Worm (Caenorhabditis elegans) whole organism, late embryonic: Measurements from ENCODE around the gene F13C5.2.

Experiments
- C08G9.2 ChIP-seq: sonication (generic microtip); optimal IDR thresholded peaks from 2 replicates; lab custom pipeline; 2016; ENCODE audit warnings: mild to moderate bottlenecking, missing genetic modification characterization, moderate library complexity, missing compliant biosample characterization
- K09A11.1 ChIP-seq: sonication (generic microtip); optimal IDR thresholded peaks from 2 replicates; lab custom pipeline; 2017; ENCODE audit warnings: antibody characterized with exemption, mild to moderate bottlenecking, missing genetic modification characterization, missing compliant biosample characterization; ENCODE audit not compliant: insufficient read depth
- ceh-19 ChIP-seq: fragments of 200-800 bp; sonication (Bioruptor generic); optimal IDR thresholded peaks from 2 replicates; lab custom pipeline; 2018; ENCODE audit warnings: mild to moderate bottlenecking, missing genetic modification characterization, missing compliant biosample characterization
- ceh-2 ChIP-seq: sonication (generic microtip); optimal IDR thresholded peaks from 2 replicates; lab custom pipeline; 2016; ENCODE audit warnings: missing genotype, missing genetic modification characterization, missing compliant biosample characterization
- ceh-22 ChIP-seq: sonication (generic microtip); optimal IDR thresholded peaks from 2 replicates; lab custom pipeline; 2017; ENCODE audit warnings: missing biosample characterization, missing genetic modification characterization
- ceh-24 ChIP-seq: sonication (generic microtip); optimal IDR thresholded peaks from 2 replicates; lab custom pipeline; 2016; ENCODE audit warnings: mild to moderate bottlenecking, missing genetic modification characterization, missing compliant biosample characterization
- ceh-30 ChIP-seq: fragments of 150-350 bp; optimal IDR thresholded peaks from 2 replicates; lab custom pipeline; 2014; ENCODE audit warnings: missing biosample characterization, missing genetic modification characterization
- ceh-31 ChIP-seq: sonication (generic microtip); optimal IDR thresholded peaks from 2 replicates; lab custom pipeline; 2016; ENCODE audit warnings: missing genetic modification characterization, missing compliant biosample characterization
- ceh-34 ChIP-seq: sonication (generic microtip); optimal IDR thresholded peaks from 2 replicates; lab custom pipeline; 2016; ENCODE audit warnings: mild to moderate bottlenecking, missing genetic modification characterization, missing compliant biosample characterization
- ceh-45 ChIP-seq: fragments of 200-800 bp; sonication (Bioruptor generic); IDR thresholded peaks from 2 replicates; pipeline ENCODE4 v1.3.6; 2022; ENCODE audit warnings: missing genetic modification reagents, missing genetic modification characterization, missing compliant biosample characterization
- ceh-48 ChIP-seq: sonication (generic microtip); optimal IDR thresholded peaks from 2 replicates; lab custom pipeline; 2016; ENCODE audit warnings: missing genetic modification characterization, inconsistent platforms, missing compliant biosample characterization
- ceh-6 ChIP-seq: fragments of 200-800 bp; sonication (Bioruptor generic); optimal IDR thresholded peaks from 2 replicates; lab custom pipeline; 2018; ENCODE audit warnings: mild to moderate bottlenecking, missing genetic modification characterization, missing compliant biosample characterization
- che-1 ChIP-seq: sonication (generic microtip); optimal IDR thresholded peaks from 2 replicates; lab custom pipeline; 2016; ENCODE audit warnings: mild to moderate bottlenecking, missing genetic modification characterization, missing compliant biosample characterization
- dmd-4 ChIP-seq: sonication (generic microtip); optimal IDR thresholded peaks from 2 replicates; lab custom pipeline; 2016; ENCODE audit warnings: borderline replicate concordance, missing genetic modification characterization, missing compliant biosample characterization
- ets-4 ChIP-seq: sonication (generic microtip); optimal IDR thresholded peaks from 2 replicates; lab custom pipeline; 2016; ENCODE audit warnings: missing genetic modification characterization, missing compliant biosample characterization
- fax-1 ChIP-seq: sonication (generic microtip); optimal IDR thresholded peaks from 2 replicates; lab custom pipeline; 2016; ENCODE audit warnings: missing genotype, missing genetic modification characterization, missing compliant biosample characterization
- fkh-10 ChIP-seq: fragments of 150-350 bp; optimal IDR thresholded peaks from 2 replicates; lab custom pipeline; 2014; ENCODE audit warnings: missing biosample characterization, missing genetic modification reagents, missing genetic modification characterization
- fkh-6 ChIP-seq: sonication (generic microtip); optimal IDR thresholded peaks from 2 replicates; lab custom pipeline; 2016; ENCODE audit warnings: missing genetic modification characterization, missing compliant biosample characterization
- gmeb-2 ChIP-seq: sonication (generic microtip); optimal IDR thresholded peaks from 2 replicates; lab custom pipeline; 2016; ENCODE audit warnings: missing genetic modification characterization, inconsistent platforms, missing compliant biosample characterization
- hlh-13 ChIP-seq: fragments of 200-800 bp; sonication (Bioruptor generic); optimal IDR thresholded peaks from 2 replicates; lab custom pipeline; 2018; ENCODE audit warnings: mild to moderate bottlenecking, missing genetic modification characterization, missing compliant biosample characterization
- hlh-6 ChIP-seq: sonication (generic microtip); optimal IDR thresholded peaks from 2 replicates; lab custom pipeline; 2016; ENCODE audit warnings: missing genotype, missing genetic modification characterization, missing compliant biosample characterization
- hlh-8 ChIP-seq: sonication (generic microtip); optimal IDR thresholded peaks from 2 replicates; lab custom pipeline; 2016; ENCODE audit warnings: missing genotype, missing genetic modification characterization, missing compliant biosample characterization
- lin-11 ChIP-seq: fragments of 200-800 bp; sonication (Bioruptor generic); optimal IDR thresholded peaks from 2 replicates; lab custom pipeline; 2018; ENCODE audit warnings: mild to moderate bottlenecking, missing genetic modification characterization, missing compliant biosample characterization
- madf-2 ChIP-seq: sonication (generic microtip); optimal IDR thresholded peaks from 2 replicates; lab custom pipeline; 2017; ENCODE audit warnings: missing genetic modification characterization, missing compliant biosample characterization
- mec-3 ChIP-seq: sonication (generic microtip); optimal IDR thresholded peaks from 2 replicates; lab custom pipeline; 2016; ENCODE audit warnings: borderline replicate concordance, missing genetic modification characterization, missing compliant biosample characterization
- nfya-1 ChIP-seq: sonication (generic microtip); optimal IDR thresholded peaks from 2 replicates; lab custom pipeline; 2017; ENCODE audit warnings: missing genetic modification characterization, mild to moderate bottlenecking, missing compliant biosample characterization, antibody characterized with exemption, moderate library complexity
- nhr-11 ChIP-seq: fragments of 150-350 bp; optimal IDR thresholded peaks from 2 replicates; lab custom pipeline; 2014; ENCODE audit warnings: missing biosample characterization, missing genetic modification characterization
- nhr-232 ChIP-seq: sonication (generic microtip); optimal IDR thresholded peaks from 2 replicates; lab custom pipeline; 2016; ENCODE audit warnings: missing genetic modification characterization, missing compliant biosample characterization
- npax-4 ChIP-seq: sonication (generic microtip); optimal IDR thresholded peaks from 2 replicates; lab custom pipeline; 2016; ENCODE audit warnings: missing genetic modification characterization, missing compliant biosample characterization
- odd-2 ChIP-seq: sonication (generic microtip); optimal IDR thresholded peaks from 2 replicates; lab custom pipeline; 2017; ENCODE audit warnings: antibody characterized with exemption, mild to moderate bottlenecking, missing genetic modification characterization, missing compliant biosample characterization
- pat-9 ChIP-seq: fragments of 200-800 bp; sonication (Bioruptor generic); optimal IDR thresholded peaks from 2 replicates; lab custom pipeline; 2018; ENCODE audit warnings: mild to moderate bottlenecking, missing genetic modification characterization, moderate library complexity, missing compliant biosample characterization
- pax-1 ChIP-seq: fragments of 150-350 bp; optimal IDR thresholded peaks from 2 replicates; lab custom pipeline; 2014; ENCODE audit warnings: missing biosample characterization, missing genetic modification characterization
- pqm-1 ChIP-seq: sonication (generic microtip); optimal IDR thresholded peaks from 2 replicates; lab custom pipeline; 2016; ENCODE audit warnings: missing genetic modification characterization, missing compliant biosample characterization
- ref-2 ChIP-seq: sonication (generic microtip); optimal IDR thresholded peaks from 2 replicates; lab custom pipeline; 2016; ENCODE audit warnings: missing genetic modification characterization, missing compliant biosample characterization
- sdc-2 ChIP-seq: sonication (generic microtip); optimal IDR thresholded peaks from 2 replicates; lab custom pipeline; 2016; ENCODE audit warnings: missing genotype, missing genetic modification characterization, missing compliant biosample characterization
- sox-2 ChIP-seq: fragments of 200-800 bp; sonication (Bioruptor generic); IDR thresholded peaks from 2 replicates; pipeline ENCODE4 v1.3.6; 2022; ENCODE audit warnings: missing genetic modification reagents, missing genetic modification characterization, missing compliant biosample characterization
- sox-4 ChIP-seq: sonication (generic microtip); optimal IDR thresholded peaks from 2 replicates; lab custom pipeline; 2017; ENCODE audit warnings: mild to moderate bottlenecking, missing genetic modification characterization, inconsistent platforms, missing compliant biosample characterization
- syd-9 ChIP-seq: sonication (generic microtip); optimal IDR thresholded peaks from 2 replicates; lab custom pipeline; 2016; ENCODE audit warnings: mild to moderate bottlenecking, missing genetic modification characterization, moderate library complexity, missing compliant biosample characterization
- ttx-3 ChIP-seq: sonication (generic microtip); optimal IDR thresholded peaks from 2 replicates; lab custom pipeline; 2016; ENCODE audit warnings: missing genetic modification reagents, missing genetic modification characterization, missing compliant biosample characterization
- unc-3 ChIP-seq, 2 experiments: fragments of 200-800 bp in 1 of 2; sonication (Bioruptor generic) in 1 of 2; sonication (generic microtip) in 1 of 2; conservative IDR thresholded peaks in 1 of 2; optimal IDR thresholded peaks in 1 of 2; 2 replicates each; pipeline versions ENCODE4 v1.3.6 to Lab custom; 2016 to 2022; ENCODE audit warnings: missing compliant biosample characterization in 2 of 2, missing genetic modification characterization in 2 of 2, missing genetic modification reagents in 1 of 2
- unc-42 ChIP-seq: sonication (generic microtip); optimal IDR thresholded peaks from 2 replicates; lab custom pipeline; 2016; ENCODE audit warnings: missing genotype, missing genetic modification characterization, missing compliant biosample characterization
- unc-55 ChIP-seq: sonication (generic microtip); optimal IDR thresholded peaks from 2 replicates; lab custom pipeline; 2017; ENCODE audit warnings: missing biosample characterization, missing genetic modification reagents, missing genetic modification characterization
- unc-86 ChIP-seq: sonication (generic microtip); optimal IDR thresholded peaks from 2 replicates; lab custom pipeline; 2016; ENCODE audit warnings: missing genetic modification characterization, missing compliant biosample characterization
- ztf-16 ChIP-seq: sonication (generic microtip); optimal IDR thresholded peaks from 2 replicates; lab custom pipeline; 2017; ENCODE audit warnings: missing genetic modification characterization, missing compliant biosample characterization

The F13C5.2 gene

ce11 chrX:608392-608791 is 14.6 kb downstream of the F13C5.2 start, which contains the start of gene F13C5.5:
Gene F13C5.5, minus strand, starts transcription at chrX:608492.
- TF ChIP-seq odd-2 (tag; lab: Kevin White, UChicago) = no peak
- TF ChIP-seq unc-86 = no peak
- no peak for TF ChIP-seq ztf-16 (tag; lab: Kevin White, UChicago)
- TF ChIP-seq ttx-3 = no peak
- TF ChIP-seq hlh-6 (tag; lab: Kevin White, UChicago) = no peak
- no peak for TF ChIP-seq ceh-24
- TF ChIP-seq C08G9.2 (tag; lab: Kevin White, UChicago) = no peak
- TF ChIP-seq ceh-30 (tag; lab: Kevin White, UChicago) = no peak
- TF ChIP-seq K09A11.1 = no peak
- no peak for TF ChIP-seq syd-9 (tag; lab: Kevin White, UChicago)
- TF ChIP-seq npax-4 (tag; lab: Kevin White, UChicago) = no peak
- no peak for TF ChIP-seq ceh-22 (tag; lab: Kevin White, UChicago)

- no peak for TF ChIP-seq nfya-1 (tag; lab: Kevin White, UChicago)
- TF ChIP-seq sox-2 (GFP tag; lab: Robert Waterston, UW) = no peak
- no peak for TF ChIP-seq unc-86
- no peak for TF ChIP-seq ceh-31 (tag; lab: Kevin White, UChicago)
- TF ChIP-seq fkh-6 (tag; lab: Kevin White, UChicago) = no peak
- no peak for TF ChIP-seq ceh-22 (tag; lab: Kevin White, UChicago)
- TF ChIP-seq che-1 = no peak
- no peak for TF ChIP-seq ceh-2 (tag; lab: Kevin White, UChicago)
- no peak for TF ChIP-seq syd-9 (tag; lab: Kevin White, UChicago)
- TF ChIP-seq pat-9 (tag; lab: Kevin White, UChicago) = no peak
- TF ChIP-seq fax-1 (tag; lab: Kevin White, UChicago) = no peak
- no peak for TF ChIP-seq gmeb-2
- TF ChIP-seq lin-11 (tag; lab: Kevin White, UChicago) = no peak
- TF ChIP-seq nhr-11 (tag; lab: Kevin White, UChicago) = no peak
- TF ChIP-seq ceh-48 (tag; lab: Kevin White, UChicago) = no peak
- TF ChIP-seq K09A11.1 = no peak
- TF ChIP-seq hlh-13 (GFP tag; lab: Kevin White, UChicago) = no peak
- no peak for TF ChIP-seq pax-1
- TF ChIP-seq ceh-24 = no peak
Measured at ce11 chrX:609553-609952, 15.8 kb downstream of the F13C5.2 start.

- TF ChIP-seq unc-55 (GFP tag; lab: Kevin White, UChicago) (no peak), unc-3 (GFP tag; conservative IDR thresholded peaks at IDR 0.05; lab: Robert Waterston, UW) (no peak), unc-3 (tag; optimal IDR thresholded peaks at IDR 0.05; lab: Kevin White, UChicago) (no peak), ceh-34 (no peak), nhr-11 (tag; lab: Kevin White, UChicago) (no peak), hlh-8 (no peak)
Measured at ce11 chrX:612783-613182, 19.0 kb downstream of the F13C5.2 start.

- no peak for TF ChIP-seq ref-2 (tag; lab: Kevin White, UChicago)
- TF ChIP-seq npax-4 (tag; lab: Kevin White, UChicago) = no peak
- no peak for TF ChIP-seq sox-2 (GFP tag; lab: Robert Waterston, UW)
- TF ChIP-seq ets-4 (tag; lab: Kevin White, UChicago) = no peak
- no peak for TF ChIP-seq fkh-6 (tag; lab: Kevin White, UChicago)
- no peak for TF ChIP-seq ceh-22 (tag; lab: Kevin White, UChicago)
- TF ChIP-seq sdc-2 (tag; lab: Kevin White, UChicago) = no peak
- TF ChIP-seq K09A11.1 = no peak
- TF ChIP-seq ttx-3 = no peak
- TF ChIP-seq ceh-19 (GFP tag; lab: Kevin White, UChicago) = no peak
- TF ChIP-seq ceh-48 (tag; lab: Kevin White, UChicago) = no peak
Measured at ce11 chrX:617730-618129, 24.0 kb downstream of the F13C5.2 start.

ce11 chrX:621190-621589 is 27.4 kb downstream of the F13C5.2 start, which contains the start of gene unc-96:
Gene unc-96, minus strand, starts transcription at chrX:621290.
- TF ChIP-seq ceh-19 (GFP tag; lab: Kevin White, UChicago) = no peak
- TF ChIP-seq unc-42 (tag; lab: Kevin White, UChicago) = no peak
- TF ChIP-seq ceh-31 (tag; lab: Kevin White, UChicago) = no peak
- no peak for TF ChIP-seq ceh-45 (GFP tag; lab: Robert Waterston, UW)
- no peak for TF ChIP-seq mec-3
- no peak for TF ChIP-seq hlh-6 (tag; lab: Kevin White, UChicago)
- TF ChIP-seq ceh-22 (tag; lab: Kevin White, UChicago) = no peak
- no peak for TF ChIP-seq sox-4 (tag; lab: Kevin White, UChicago)
- TF ChIP-seq dmd-4 = no peak
- no peak for TF ChIP-seq pqm-1 (tag; lab: Kevin White, UChicago)
- no peak for TF ChIP-seq madf-2 (tag; lab: Kevin White, UChicago)
- no peak for TF ChIP-seq unc-86
- no peak for TF ChIP-seq ceh-6 (GFP tag; lab: Kevin White, UChicago)
- no peak for TF ChIP-seq fkh-10
- no peak for TF ChIP-seq fax-1 (tag; lab: Kevin White, UChicago)
- no peak for TF ChIP-seq ztf-16 (tag; lab: Kevin White, UChicago)
- no peak for TF ChIP-seq nhr-232 (tag; lab: Kevin White, UChicago)
- no peak for TF ChIP-seq ceh-2 (tag; lab: Kevin White, UChicago)
